Worm (Caenorhabditis elegans): ENCODE data around the gene unc-85.

The unc-85 gene

ce11 chrII:4672584-4673110, 29.2 kb upstream of the unc-85 start, which contains the start of the genes clec-140 and hmg-11 (continued):
- TF ChIP-seq ZK185.1 (tag; optimal IDR thresholded peaks at IDR 0.05; ENCODE audit: poor library complexity, severe bottlenecking) (no peak), F37B4.10 (GFP tag; IDR thresholded peaks at IDR 0.05) (no peak), T26A5.8 (tag; optimal IDR thresholded peaks at IDR 0.05) (no peak), ztf-6 (GFP tag; IDR thresholded peaks at IDR 0.05) (no peak), repo-1 (tag; optimal IDR thresholded peaks at IDR 0.05) (no peak), lin-26 (GFP tag; IDR thresholded peaks at IDR 0.05) (no peak), F57C9.4 (tag; optimal IDR thresholded peaks at IDR 0.05) (no peak), hlh-12 (tag; optimal IDR thresholded peaks at IDR 0.05) (no peak), F22D6.2 (tag; optimal IDR thresholded peaks at IDR 0.05) (no peak), nhr-120 (GFP tag; IDR thresholded peaks at IDR 0.05) (no peak), rec-8 (tag; optimal IDR thresholded peaks at IDR 0.05) (no peak), hsf-1 (GFP tag; IDR thresholded peaks at IDR 0.05) (no peak), ceh-91 (GFP tag; IDR thresholded peaks at IDR 0.05) (no peak), ztf-22 (GFP tag; optimal IDR thresholded peaks at IDR 0.05) (no peak), lin-40 (tag; optimal IDR thresholded peaks at IDR 0.05) (no peak), mel-28 (tag; optimal IDR thresholded peaks at IDR 0.05; ENCODE audit: borderline replicate concordance) (no peak), ztf-26 (tag; optimal IDR thresholded peaks at IDR 0.05) (no peak), efl-1 (GFP tag; optimal IDR thresholded peaks at IDR 0.05) (no peak), nfya-1 (tag; optimal IDR thresholded peaks at IDR 0.05; ENCODE audit: borderline replicate concordance, insufficient read depth) (no peak), unc-62 (GFP tag; optimal IDR thresholded peaks at IDR 0.05) (no peak), ceh-58 (GFP tag; IDR thresholded peaks at IDR 0.05) (no peak), Y67H2A.10 (GFP tag; conservative IDR thresholded peaks at IDR 0.05) (no peak), attf-5 (GFP tag; optimal IDR thresholded peaks at IDR 0.05) (peak; percentile 70), Y53F4B.3 (GFP tag; IDR thresholded peaks at IDR 0.05) (no peak), ets-4 (GFP tag; optimal IDR thresholded peaks at IDR 0.05) (no peak), sdz-38 (tag; optimal IDR thresholded peaks at IDR 0.05) (no peak)

ce11 chrII:4673242-4673641, 28.6 kb upstream of the unc-85 start:
- TF ChIP-seq atf-7 (tag; optimal IDR thresholded peaks at IDR 0.05) (no peak), B0019.2 (GFP tag; conservative IDR thresholded peaks at IDR 0.05) (no peak), zfh-2 (GFP tag; conservative IDR thresholded peaks at IDR 0.05) (peak; percentile 64)

ce11 chrII:4673670-4674069, 28.2 kb upstream of the unc-85 start:
- TF ChIP-seq rcor-1 (GFP tag; IDR thresholded peaks at IDR 0.05) (no peak), tbx-9 (tag; optimal IDR thresholded peaks at IDR 0.05; ENCODE audit: borderline replicate concordance) (no peak), Y95B8A.8 (GFP tag; IDR thresholded peaks at IDR 0.05) (no peak), tbp1 (GFP tag; optimal IDR thresholded peaks at IDR 0.05) (no peak), lin-26 (GFP tag; IDR thresholded peaks at IDR 0.05) (no peak), mxl-1 (tag; optimal IDR thresholded peaks at IDR 0.05) (no peak), ekl-4 (GFP tag; IDR thresholded peaks at IDR 0.05) (no peak), mcd-1 (GFP tag; IDR thresholded peaks at IDR 0.05) (no peak)

ce11 chrII:4674188-4674587, 27.7 kb upstream of the unc-85 start:
- TF ChIP-seq rpc-1 (optimal IDR thresholded peaks at IDR 0.05) (no peak), rpc-1 (tag; optimal IDR thresholded peaks at IDR 0.05) (no peak), nhr-80 (tag; optimal IDR thresholded peaks at IDR 0.05) (peak; percentile 74)
